Worm (Caenorhabditis elegans): ENCODE results near the gene hsp-60.

- TF ChIP-seq F52B5.7 (tag; optimal IDR thresholded peaks at IDR 0.05) (no peak), ama-1 (optimal IDR thresholded peaks at IDR 0.05) (no peak), ama-1 (GFP tag; optimal IDR thresholded peaks at IDR 0.05) (no peak), nhr-27 (tag; optimal IDR thresholded peaks at IDR 0.05) (no peak), B0035.1 (tag; optimal IDR thresholded peaks at IDR 0.05) (no peak), nfya-1 (tag; optimal IDR thresholded peaks at IDR 0.05; ENCODE audit: borderline replicate concordance, insufficient read depth) (no peak), pha-4 (tag; optimal IDR thresholded peaks at IDR 0.05) (no peak)
Observed at ce11 chrIII:1622329-1622728, 2.8 kb downstream of the hsp-60 start.

Data from whole organism, young adult.